Fruit fly (Drosophila melanogaster): Measurements from ENCODE around the gene Lectin-galC1.

Lectin-galC1 gene

dm6 chr2L:19426330-19426781, 9.1 kb downstream of the Lectin-galC1 start, which contains the start of gene Pax (continued):
- no peak for TF ChIP-seq NK7.1 (GFP tag; optimal IDR thresholded peaks at IDR 0.05)
- no peak for TF ChIP-seq tup (GFP tag; optimal IDR thresholded peaks at IDR 0.05)
- no peak for TF ChIP-seq CG2120 (GFP tag; optimal IDR thresholded peaks at IDR 0.05)
- 0 out of 3 replicates have a peak, but pooled peaks have one; percentile 15 for TF ChIP-seq row (GFP tag; IDR thresholded peaks at IDR 0.05)
- no peak for TF ChIP-seq CG4730 (GFP tag; IDR thresholded peaks at IDR 0.05)
- peak; percentile 89 for TF ChIP-seq Sry-δ (GFP tag; optimal IDR thresholded peaks at IDR 0.05)
- TF ChIP-seq CG7271 (tag; optimal IDR thresholded peaks at IDR 0.05), result no peak
- TF ChIP-seq luna (GFP tag; optimal IDR thresholded peaks at IDR 0.05), result no peak
- TF ChIP-seq tll (GFP tag; optimal IDR thresholded peaks at IDR 0.05), result no peak
- no peak for TF ChIP-seq CG12942 (GFP tag; optimal IDR thresholded peaks at IDR 0.05)
- no peak for TF ChIP-seq grn (GFP tag; optimal IDR thresholded peaks at IDR 0.05)
- TF ChIP-seq sqz (GFP tag; optimal IDR thresholded peaks at IDR 0.05), result peak; percentile 96
- no peak for TF ChIP-seq CG8359 (GFP tag; optimal IDR thresholded peaks at IDR 0.05; ENCODE audit: borderline replicate concordance)
- no peak for TF ChIP-seq CG4282 (GFP tag; optimal IDR thresholded peaks at IDR 0.05)
- no peak for TF ChIP-seq D19A (tag; optimal IDR thresholded peaks at IDR 0.05)
- no peak for TF ChIP-seq Hey (tag; optimal IDR thresholded peaks at IDR 0.05)
- no peak for TF ChIP-seq Hand (GFP tag; optimal IDR thresholded peaks at IDR 0.05)
- no peak for TF ChIP-seq CG11398 (GFP tag; optimal IDR thresholded peaks at IDR 0.05)
- TF ChIP-seq nmo (GFP tag; optimal IDR thresholded peaks at IDR 0.05), result peak; percentile 7
- no peak for TF ChIP-seq sc (optimal IDR thresholded peaks at IDR 0.05)
- TF ChIP-seq sc (GFP tag; optimal IDR thresholded peaks at IDR 0.05), result no peak
- no peak for TF ChIP-seq ap (GFP tag; IDR thresholded peaks at IDR 0.05)
- peak; percentile 93 for TF ChIP-seq BEAF-32 (GFP tag; optimal IDR thresholded peaks at IDR 0.05)
- no peak for TF ChIP-seq gem (tag; optimal IDR thresholded peaks at IDR 0.05)
- TF ChIP-seq CG32767 (GFP tag; IDR thresholded peaks at IDR 0.05), result no peak
- TF ChIP-seq Tbp (GFP tag; optimal IDR thresholded peaks at IDR 0.05), result no peak
- no peak for TF ChIP-seq crc (GFP tag; optimal IDR thresholded peaks at IDR 0.05)
- TF ChIP-seq E2f2 (GFP tag; IDR thresholded peaks at IDR 0.05), result peak; percentile 76
- no peak for TF ChIP-seq br (optimal IDR thresholded peaks at IDR 0.05)
- peak; percentile 41 for TF ChIP-seq CG9797 (GFP tag; optimal IDR thresholded peaks at IDR 0.05)
- no peak for TF ChIP-seq Usf (GFP tag; optimal IDR thresholded peaks at IDR 0.05)
- peak; percentile 34; the same call in 1 of the 2 replicates for TF ChIP-seq chm (GFP tag; IDR thresholded peaks at IDR 0.05)
- TF ChIP-seq gsb-n (tag; optimal IDR thresholded peaks at IDR 0.05), result no peak
- peak; percentile 87 to 99 for TF ChIP-seq crp (GFP tag; optimal IDR thresholded peaks at IDR 0.05)
- TF ChIP-seq CG2889 (GFP tag; IDR thresholded peaks at IDR 0.05), result no peak
- TF ChIP-seq CG4424 (GFP tag; optimal IDR thresholded peaks at IDR 0.05), result no peak
- TF ChIP-seq CG1233 (GFP tag; optimal IDR thresholded peaks at IDR 0.05), result no peak
- TF ChIP-seq Hmr (GFP tag; optimal IDR thresholded peaks at IDR 0.05), result peak; percentile 11
- no peak for TF ChIP-seq CG11504 (tag; optimal IDR thresholded peaks at IDR 0.05)
- no peak for TF ChIP-seq disco-r (GFP tag; optimal IDR thresholded peaks at IDR 0.05)
- TF ChIP-seq CG18011 (GFP tag; optimal IDR thresholded peaks at IDR 0.05), result no peak
- TF ChIP-seq nom (GFP tag; optimal IDR thresholded peaks at IDR 0.05), result peak; percentile 91
- peak; percentile 86 for TF ChIP-seq CG2129 (GFP tag; IDR thresholded peaks at IDR 0.05; ENCODE audit: partially characterized antibody)
- TF ChIP-seq Hr78 (GFP tag; optimal IDR thresholded peaks at IDR 0.05), result no peak
- no peak for TF ChIP-seq CG2678 (tag; optimal IDR thresholded peaks at IDR 0.05)
- TF ChIP-seq CG8478 (optimal IDR thresholded peaks at IDR 0.05), result no peak
- no peak for TF ChIP-seq lola (GFP tag; optimal IDR thresholded peaks at IDR 0.05)
- peak; percentile 11 for TF ChIP-seq nerfin-1 (tag; optimal IDR thresholded peaks at IDR 0.05)
- TF ChIP-seq Abd-B (GFP tag; optimal IDR thresholded peaks at IDR 0.05), result no peak
- TF ChIP-seq corto (GFP tag; optimal IDR thresholded peaks at IDR 0.05), result no peak
- no peak for TF ChIP-seq tap (tag; optimal IDR thresholded peaks at IDR 0.05)

Measured in whole organism, embryonic.